Worm (Caenorhabditis elegans): ENCODE results near the gene bcmo-1.

The bcmo-1 gene

DNA sequence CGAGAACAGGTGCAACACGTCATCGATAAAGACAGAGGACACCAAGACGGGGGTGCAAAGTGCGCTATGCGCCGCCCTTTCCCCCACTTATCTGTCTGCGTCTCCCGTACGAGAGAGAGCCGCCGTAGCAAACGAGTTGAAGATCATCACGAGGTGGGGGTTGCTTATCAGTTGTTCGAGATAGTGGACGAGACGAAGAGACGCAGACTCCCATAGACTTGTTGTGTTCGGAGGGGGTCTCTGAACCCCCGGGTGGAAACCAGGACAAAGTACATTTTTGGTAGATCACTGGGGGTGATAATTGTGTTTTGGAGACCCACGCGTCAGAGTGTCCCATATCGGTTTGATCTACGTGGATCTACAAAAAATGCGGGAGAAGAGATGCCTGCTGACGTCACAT, 31.7 kb upstream of the bcmo-1 start (continued):
- TF ChIP-seq nhr-43 (tag; optimal IDR thresholded peaks at IDR 0.05; ENCODE audit: poor library complexity, severe bottlenecking) (peak; percentile 96), nhr-67 (tag; optimal IDR thresholded peaks at IDR 0.05) (no peak), nhr-77 (tag; optimal IDR thresholded peaks at IDR 0.05) (peak; percentile 11), nhr-11 (tag; optimal IDR thresholded peaks at IDR 0.05) (peak; percentile 69), elt-3 (tag; optimal IDR thresholded peaks at IDR 0.05) (peak in 1 of 3 experiments; percentile 71), pqm-1 (tag; optimal IDR thresholded peaks at IDR 0.05) (peak; percentile 94)

ce11 chrII:12799364-12799763, 31.1 kb upstream of the bcmo-1 start:
- TF ChIP-seq nhr-12 (tag; optimal IDR thresholded peaks at IDR 0.05), result no peak
- no peak for TF ChIP-seq nhr-25 (tag; optimal IDR thresholded peaks at IDR 0.05)
- no peak for TF ChIP-seq snpc-4 (tag; optimal IDR thresholded peaks at IDR 0.05)
- no peak for TF ChIP-seq pqm-1 (tag; optimal IDR thresholded peaks at IDR 0.05)
- no peak for TF ChIP-seq fos-1 (tag; optimal IDR thresholded peaks at IDR 0.05)
- no peak for TF ChIP-seq nhr-67 (tag; optimal IDR thresholded peaks at IDR 0.05)
- TF ChIP-seq tbx-2 (tag; optimal IDR thresholded peaks at IDR 0.05), result no peak
- TF ChIP-seq egl-5 (tag; optimal IDR thresholded peaks at IDR 0.05), result no peak
- TF ChIP-seq mdl-1 (tag; optimal IDR thresholded peaks at IDR 0.05), result no peak
- TF ChIP-seq jun-1 (tag; optimal IDR thresholded peaks at IDR 0.05), result no peak
- TF ChIP-seq nhr-76 (tag; optimal IDR thresholded peaks at IDR 0.05), result no peak
- TF ChIP-seq zag-1 (tag; optimal IDR thresholded peaks at IDR 0.05), result no peak
- TF ChIP-seq nhr-43 (tag; optimal IDR thresholded peaks at IDR 0.05; ENCODE audit: poor library complexity, severe bottlenecking), result no peak
- TF ChIP-seq R02D3.7 (tag; optimal IDR thresholded peaks at IDR 0.05), result no peak
- TF ChIP-seq ceh-82 (tag; optimal IDR thresholded peaks at IDR 0.05), result no peak
- no peak for TF ChIP-seq lin-15B (tag; optimal IDR thresholded peaks at IDR 0.05)

DNA sequence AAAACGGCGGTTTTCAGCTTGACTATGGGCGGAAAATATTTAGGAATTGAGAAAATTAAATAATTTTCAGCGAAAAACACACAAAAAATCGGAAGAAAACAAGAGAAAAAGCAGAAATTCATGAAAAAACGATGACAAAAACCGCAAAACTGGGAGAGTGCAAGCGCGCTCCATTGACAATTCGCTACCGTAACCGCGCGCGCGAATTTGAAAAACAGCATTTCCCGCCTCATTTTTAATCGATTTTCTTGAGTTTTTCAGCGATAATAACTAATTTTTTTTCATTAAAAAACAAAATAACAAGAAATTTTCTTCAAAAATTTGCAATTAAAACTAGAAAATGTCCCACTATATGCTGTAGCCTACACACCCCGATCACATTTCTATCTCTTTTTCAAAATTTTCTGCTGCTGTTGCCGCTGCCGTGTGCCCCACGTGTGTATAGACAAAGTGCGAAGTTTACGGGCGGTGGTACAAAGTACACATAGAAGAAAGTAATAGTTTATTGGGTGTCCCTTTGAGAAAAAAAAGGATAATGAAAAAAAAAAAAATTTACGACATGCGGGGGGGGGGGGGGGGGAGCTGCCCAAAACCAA, 30.5 kb upstream of the bcmo-1 start:
- TF ChIP-seq elt-1 (tag; optimal IDR thresholded peaks at IDR 0.05), result no peak
- TF ChIP-seq nhr-43 (tag; optimal IDR thresholded peaks at IDR 0.05; ENCODE audit: poor library complexity, severe bottlenecking), result peak; percentile 7
- TF ChIP-seq nhr-25 (tag; optimal IDR thresholded peaks at IDR 0.05), result no peak
- peak; percentile 18 for TF ChIP-seq nhr-23 (tag; optimal IDR thresholded peaks at IDR 0.05)
- TF ChIP-seq ceh-82 (tag; optimal IDR thresholded peaks at IDR 0.05), result no peak
- no peak for TF ChIP-seq jun-1 (tag; optimal IDR thresholded peaks at IDR 0.05)
- TF ChIP-seq lin-15B (tag; optimal IDR thresholded peaks at IDR 0.05), result peak; percentile 0
- peak; percentile 15 for TF ChIP-seq elt-2 (tag; optimal IDR thresholded peaks at IDR 0.05)
- TF ChIP-seq nfya-1 (tag; optimal IDR thresholded peaks at IDR 0.05; ENCODE audit: insufficient read depth), result peak; percentile 32
- TF ChIP-seq nhr-11 (tag; optimal IDR thresholded peaks at IDR 0.05), result peak; percentile 43
- TF ChIP-seq elt-3 (tag; optimal IDR thresholded peaks at IDR 0.05), result no peak
- peak; percentile 18 for TF ChIP-seq pha-4 (tag; optimal IDR thresholded peaks at IDR 0.05)
- TF ChIP-seq sea-2 (GFP tag; optimal IDR thresholded peaks at IDR 0.05), result no peak

ce11 chrII:12805161-12805560, 25.3 kb upstream of the bcmo-1 start, which contains the start of the genes Y46G5A.18 and Y46G5A.47:
Y46G5A.18 (minus strand) TSS chrII:12805261.
Y46G5A.47 (minus strand) TSS chrII:12805306.
- TF ChIP-seq R02D3.7 (tag; optimal IDR thresholded peaks at IDR 0.05) (no peak), lin-39 (tag; optimal IDR thresholded peaks at IDR 0.05) (no peak), ceh-16 (tag; optimal IDR thresholded peaks at IDR 0.05) (no peak), elt-3 (tag; optimal IDR thresholded peaks at IDR 0.05) (no peak), nhr-76 (tag; optimal IDR thresholded peaks at IDR 0.05) (no peak), ztf-4 (tag; optimal IDR thresholded peaks at IDR 0.05) (no peak), unc-39 (tag; optimal IDR thresholded peaks at IDR 0.05) (no peak), ztf-11 (tag; optimal IDR thresholded peaks at IDR 0.05) (no peak), fkh-10 (GFP tag; optimal IDR thresholded peaks at IDR 0.05) (no peak), lin-15B (tag; optimal IDR thresholded peaks at IDR 0.05) (no peak), pqm-1 (tag; optimal IDR thresholded peaks at IDR 0.05) (no peak), nhr-237 (tag; optimal IDR thresholded peaks at IDR 0.05) (no peak), daf-12 (tag; optimal IDR thresholded peaks at IDR 0.05) (no peak)

DNA sequence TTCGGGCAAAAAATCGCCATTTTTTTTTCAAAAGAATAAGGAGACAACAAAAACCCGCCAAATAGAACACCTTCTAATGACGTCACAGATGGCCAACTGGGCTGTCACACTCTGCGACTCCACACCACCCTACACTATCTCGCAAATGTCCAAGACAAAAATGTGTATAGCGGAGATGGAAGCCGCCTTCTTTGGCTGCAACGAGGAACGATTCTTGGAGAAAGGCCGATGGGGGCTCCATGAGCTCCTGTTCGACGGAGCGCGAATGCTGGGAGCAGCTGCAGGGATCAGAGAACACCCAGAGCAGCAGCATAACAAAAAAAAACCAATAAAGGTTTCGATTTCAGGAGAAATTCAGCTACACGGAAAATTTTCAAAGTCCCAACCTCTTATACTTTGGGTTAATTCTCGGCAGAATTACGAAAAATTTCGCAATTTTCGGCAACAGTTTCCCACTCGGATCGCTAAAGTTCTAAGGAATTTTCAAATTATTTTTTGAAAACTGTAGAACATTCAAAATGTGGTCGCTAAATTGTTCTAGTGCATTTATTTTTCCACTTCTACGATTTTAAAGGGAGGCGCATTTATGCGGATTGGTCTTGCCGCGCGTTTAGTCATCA, 24.6 kb upstream of the bcmo-1 start:
- TF ChIP-seq ceh-28 (tag; optimal IDR thresholded peaks at IDR 0.05), result no peak
- no peak for TF ChIP-seq ztf-4 (tag; optimal IDR thresholded peaks at IDR 0.05)
- no peak for TF ChIP-seq nhr-43 (tag; optimal IDR thresholded peaks at IDR 0.05; ENCODE audit: poor library complexity, severe bottlenecking)
- no peak for TF ChIP-seq zag-1 (tag; optimal IDR thresholded peaks at IDR 0.05)
- TF ChIP-seq ceh-9 (tag; optimal IDR thresholded peaks at IDR 0.05), result no peak
- no peak for TF ChIP-seq ztf-11 (tag; optimal IDR thresholded peaks at IDR 0.05)
- TF ChIP-seq tbx-2 (tag; optimal IDR thresholded peaks at IDR 0.05), result no peak
- TF ChIP-seq skn-1 (tag; optimal IDR thresholded peaks at IDR 0.05), result no peak
- TF ChIP-seq nhr-25 (tag; optimal IDR thresholded peaks at IDR 0.05), result no peak
- TF ChIP-seq snpc-4 (tag; optimal IDR thresholded peaks at IDR 0.05), result no peak
- TF ChIP-seq nhr-12 (tag; optimal IDR thresholded peaks at IDR 0.05), result no peak
- no peak for TF ChIP-seq ceh-82 (tag; optimal IDR thresholded peaks at IDR 0.05)
- no peak for TF ChIP-seq nhr-77 (tag; optimal IDR thresholded peaks at IDR 0.05)
- TF ChIP-seq nhr-23 (tag; optimal IDR thresholded peaks at IDR 0.05), result no peak
- TF ChIP-seq hmg-11 (tag; optimal IDR thresholded peaks at IDR 0.05), result peak; percentile 79
- peak; percentile 72 for TF ChIP-seq nfya-1 (tag; optimal IDR thresholded peaks at IDR 0.05; ENCODE audit: insufficient read depth)
- TF ChIP-seq nhr-11 (tag; optimal IDR thresholded peaks at IDR 0.05), result no peak
- TF ChIP-seq ceh-16 (tag; optimal IDR thresholded peaks at IDR 0.05), result no peak
- no peak for TF ChIP-seq fkh-10 (GFP tag; optimal IDR thresholded peaks at IDR 0.05)
- no peak for TF ChIP-seq nhr-237 (tag; optimal IDR thresholded peaks at IDR 0.05)
- no peak for TF ChIP-seq sea-2 (GFP tag; optimal IDR thresholded peaks at IDR 0.05)
- no peak for TF ChIP-seq unc-39 (tag; optimal IDR thresholded peaks at IDR 0.05)
- TF ChIP-seq unc-62 (GFP tag; optimal IDR thresholded peaks at IDR 0.05), result no peak
- no peak for TF ChIP-seq daf-12 (tag; optimal IDR thresholded peaks at IDR 0.05)
- TF ChIP-seq eor-1 (tag; optimal IDR thresholded peaks at IDR 0.05), result no peak

Measured in whole organism, L3 larva.